Worm (Caenorhabditis elegans) whole organism, L1 larva: ENCODE measurements around the gene pdhk-2.

Source experiments
- aly-2 ChIP-seq: fragments of 150-350 bp; optimal IDR thresholded peaks from 2 replicates; lab custom pipeline; 2014; ENCODE audit warnings: missing biosample characterization, missing genetic modification characterization
- ama-1 ChIP-seq: fragments of 150-350 bp; optimal IDR thresholded peaks from 2 replicates; lab custom pipeline; 2014
- hlh-4 ChIP-seq: sonication (generic microtip); optimal IDR thresholded peaks from 2 replicates; lab custom pipeline; 2016; ENCODE audit warnings: mild to moderate bottlenecking, missing genetic modification characterization, missing compliant biosample characterization
- jun-1 ChIP-seq: fragments of 150-350 bp; optimal IDR thresholded peaks from 2 replicates; lab custom pipeline; 2014; ENCODE audit warnings: missing biosample characterization, missing genetic modification reagents, missing genetic modification characterization
- lir-3 ChIP-seq: sonication (generic microtip); optimal IDR thresholded peaks from 2 replicates; lab custom pipeline; 2016; ENCODE audit warnings: mild to moderate bottlenecking, missing genetic modification characterization, moderate library complexity, missing compliant biosample characterization; ENCODE audit not compliant: poor library complexity
- lsy-2 ChIP-seq, 2 experiments: fragments of 150-350 bp; optimal IDR thresholded peaks; 2 replicates each; lab custom pipeline; 2014; ENCODE audit warnings: missing biosample characterization in 2 of 2, missing genetic modification characterization in 2 of 2
- mep-1 ChIP-seq: fragments of 150-350 bp; optimal IDR thresholded peaks from 2 replicates; lab custom pipeline; 2014; ENCODE audit warnings: missing biosample characterization, missing genetic modification characterization
- nhr-20 ChIP-seq: sonication (generic microtip); optimal IDR thresholded peaks from 2 replicates; lab custom pipeline; 2016; ENCODE audit warnings: mild to moderate bottlenecking, missing genetic modification characterization, missing compliant biosample characterization
- nhr-237 ChIP-seq: fragments of 150-350 bp; optimal IDR thresholded peaks from 2 replicates; lab custom pipeline; 2014; ENCODE audit warnings: missing biosample characterization, missing genetic modification characterization
- pag-3 ChIP-seq: sonication (generic microtip); optimal IDR thresholded peaks from 2 replicates; lab custom pipeline; 2017; ENCODE audit warnings: missing genetic modification characterization, mild to moderate bottlenecking, missing compliant biosample characterization, antibody characterized with exemption, borderline replicate concordance; ENCODE audit not compliant: insufficient read depth
- unc-130 ChIP-seq: fragments of 150-350 bp; optimal IDR thresholded peaks from 2 replicates; lab custom pipeline; 2017; ENCODE audit warnings: missing biosample characterization, missing genetic modification characterization, inconsistent platforms
- unc-62 ChIP-seq: fragments of 150-350 bp; optimal IDR thresholded peaks from 2 replicates; lab custom pipeline; 2014; ENCODE audit warnings: missing biosample characterization, missing genetic modification reagents, missing genetic modification characterization
- xbp-1 ChIP-seq: sonication (generic microtip); optimal IDR thresholded peaks from 2 replicates; lab custom pipeline; 2016; ENCODE audit warnings: missing genetic modification characterization, missing compliant biosample characterization
- ztf-4 ChIP-seq: fragments of 150-350 bp; optimal IDR thresholded peaks from 2 replicates; lab custom pipeline; 2014; ENCODE audit warnings: missing biosample characterization, missing genetic modification characterization

ce11 chrIII:8734327-8734885, 6.8 kb downstream of the pdhk-2 start:
- TF ChIP-seq lsy-2 (tag; optimal IDR thresholded peaks at IDR 0.05; lab: Kevin White, UChicago) (peak; percentile 8 to 32), xbp-1 (tag; lab: Kevin White, UChicago) (no peak), nhr-237 (tag; lab: Kevin White, UChicago) (no peak), ztf-4 (no peak), lir-3 (tag; lab: Kevin White, UChicago) (no peak), aly-2 (tag; lab: Kevin White, UChicago) (no peak), mep-1 (no peak), ama-1 (lab: Kevin White, UChicago) (no peak), pag-3 (no peak), jun-1 (tag; lab: Kevin White, UChicago) (no peak), unc-130 (tag; lab: Kevin White, UChicago) (no peak), nhr-20 (tag; lab: Kevin White, UChicago) (peak; percentile 35), unc-62 (GFP tag; lab: Kevin White, UChicago) (no peak), hlh-4 (tag; lab: Kevin White, UChicago) (no peak)
